Worm (Caenorhabditis elegans) whole organism, L4/young adult: ENCODE results near the gene srx-50.

ENCODE experiments used
- W03F9.2 ChIP-seq: fragments of 150-350 bp; optimal IDR thresholded peaks from 2 replicates; lab custom pipeline; 2014; ENCODE audit warnings: missing biosample characterization, missing genetic modification characterization
- him-1 ChIP-seq: sonication (generic microtip); optimal IDR thresholded peaks from 2 replicates; lab custom pipeline; 2016; ENCODE audit warnings: missing genotype, missing genetic modification reagents, missing genetic modification characterization, missing compliant biosample characterization

DNA sequence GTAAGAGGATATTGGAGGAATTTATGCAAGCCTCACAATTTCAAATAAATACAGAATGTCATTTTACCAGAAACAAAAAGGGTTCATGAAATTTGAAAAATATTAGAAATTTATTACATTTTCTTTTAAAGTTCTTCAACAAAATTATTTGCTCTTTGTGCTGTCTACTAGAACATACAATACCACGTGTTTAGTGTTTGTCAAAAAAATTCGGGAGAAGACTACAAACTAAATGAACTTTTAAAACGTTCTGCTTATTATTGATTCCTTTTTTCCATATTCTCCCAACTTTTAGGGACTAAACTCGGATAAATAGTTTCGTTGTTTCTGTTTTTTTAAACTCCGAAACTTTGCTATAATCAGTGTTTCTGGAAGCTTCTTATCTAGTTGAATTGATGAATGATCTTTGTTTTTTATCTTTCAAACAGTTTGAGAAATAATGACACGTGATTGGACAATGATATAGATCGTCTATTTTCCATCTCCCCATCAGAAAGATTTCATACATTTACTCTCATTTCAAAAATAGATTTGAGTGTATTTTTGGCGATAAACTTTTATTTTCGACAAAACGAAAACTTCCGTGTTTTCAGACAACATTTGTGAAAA lies 9.0 kb upstream of the srx-50 start:
- TF ChIP-seq W03F9.2 (tag; lab: Kevin White, UChicago) (no peak), him-1 (tag; lab: Kevin White, UChicago) (no peak)
